Worm (Caenorhabditis elegans) whole organism, young adult: Measurements from ENCODE around the gene D1005.5.

Source experiments
- B0336.3 ChIP-seq: fragments of 200-800 bp; sonication (Bioruptor generic); IDR thresholded peaks from 2 replicates; pipeline ENCODE4 v1.3.6; 2022; ENCODE audit warnings: missing genetic modification characterization, missing compliant biosample characterization
- C06A6.2 ChIP-seq: fragments of 200-800 bp; sonication (Bioruptor generic); conservative IDR thresholded peaks from 2 replicates; pipeline ENCODE4 v1.3.6; 2022; ENCODE audit warnings: missing genetic modification characterization, missing compliant biosample characterization
- D2030.7 ChIP-seq: fragments of 200-800 bp; sonication (Bioruptor generic); IDR thresholded peaks from 2 replicates; pipeline ENCODE4 v1.3.6; 2022; ENCODE audit warnings: missing genetic modification reagents, missing genetic modification characterization, missing compliant biosample characterization
- F22D6.2 ChIP-seq: sonication (generic microtip); optimal IDR thresholded peaks from 2 replicates; lab custom pipeline; 2016; ENCODE audit warnings: mild to moderate bottlenecking, missing genetic modification characterization, missing compliant biosample characterization
- F23B12.7 ChIP-seq: sonication (generic microtip); optimal IDR thresholded peaks from 2 replicates; lab custom pipeline; 2017; ENCODE audit warnings: missing genetic modification characterization, mild to moderate bottlenecking, missing compliant biosample characterization, antibody characterized with exemption, moderate library complexity; ENCODE audit not compliant: insufficient read depth
- K12H6.12 ChIP-seq: fragments of 200-800 bp; sonication (Bioruptor generic); optimal IDR thresholded peaks from 2 replicates; lab custom pipeline; 2018; ENCODE audit warnings: mild to moderate bottlenecking, missing genetic modification characterization, missing compliant biosample characterization
- T07F8.4 ChIP-seq: sonication (generic microtip); optimal IDR thresholded peaks from 2 replicates; lab custom pipeline; 2016; ENCODE audit warnings: mild to moderate bottlenecking, missing genetic modification characterization, moderate library complexity, missing compliant biosample characterization
- Y53F4B.3 ChIP-seq: fragments of 200-800 bp; sonication (Bioruptor generic); IDR thresholded peaks from 2 replicates; pipeline ENCODE4 v1.3.6; 2022; ENCODE audit warnings: missing genetic modification reagents, missing genetic modification characterization, missing compliant biosample characterization
- Y53G8AR.9 ChIP-seq: fragments of 200-800 bp; sonication (Bioruptor generic); conservative IDR thresholded peaks from 2 replicates; pipeline ENCODE4 v1.3.6; 2022; ENCODE audit warnings: missing genetic modification reagents, missing genetic modification characterization, missing compliant biosample characterization
- Y56A3A.18 ChIP-seq: fragments of 200-800 bp; sonication (Bioruptor generic); IDR thresholded peaks from 2 replicates; pipeline ENCODE4 v1.3.6; 2022; ENCODE audit warnings: missing genetic modification reagents, missing genetic modification characterization, missing compliant biosample characterization
- Y67H2A.10 ChIP-seq: fragments of 200-800 bp; sonication (Bioruptor generic); conservative IDR thresholded peaks from 2 replicates; pipeline ENCODE4 v1.3.6; 2022; ENCODE audit warnings: missing genetic modification reagents, missing genetic modification characterization, missing compliant biosample characterization
- Y79H2A.3 ChIP-seq: fragments of 200-800 bp; sonication (Bioruptor generic); conservative IDR thresholded peaks from 2 replicates; pipeline ENCODE4 v1.3.6; 2022; ENCODE audit warnings: missing genetic modification reagents, missing genetic modification characterization, missing compliant biosample characterization
- ZK185.1 ChIP-seq: sonication (generic microtip); optimal IDR thresholded peaks from 2 replicates; lab custom pipeline; 2016; ENCODE audit warnings: mild to moderate bottlenecking, missing genetic modification characterization, missing compliant biosample characterization; ENCODE audit not compliant: poor library complexity, severe bottlenecking
- ama-1 ChIP-seq, 3 experiments: fragments of 150-350 bp in 1 of 3; sonication (generic microtip) in 2 of 3; optimal IDR thresholded peaks; 2 replicates each; lab custom pipeline; 2014 to 2018; ENCODE audit warnings: missing biosample characterization in 2 of 3, missing genetic modification characterization in 2 of 3, missing genetic modification reagents in 2 of 3
- atf-7 ChIP-seq: sonication (generic microtip); optimal IDR thresholded peaks from 2 replicates; lab custom pipeline; 2017; ENCODE audit warnings: mild to moderate bottlenecking, missing genetic modification characterization, missing compliant biosample characterization
- bed-2 ChIP-seq: fragments of 200-800 bp; sonication (Bioruptor generic); IDR thresholded peaks from 2 replicates; pipeline ENCODE4 v1.3.6; 2022; ENCODE audit warnings: missing genetic modification reagents, missing genetic modification characterization, missing compliant biosample characterization
- ccch-3 ChIP-seq: fragments of 200-800 bp; sonication (Bioruptor generic); optimal IDR thresholded peaks from 2 replicates; lab custom pipeline; 2018; ENCODE audit warnings: mild to moderate bottlenecking, missing genetic modification characterization, missing compliant biosample characterization
- cebp-1 ChIP-seq, 2 experiments: fragments of 200-800 bp in 1 of 2; sonication (Bioruptor generic) in 1 of 2; sonication (generic microtip) in 1 of 2; IDR thresholded peaks in 1 of 2; optimal IDR thresholded peaks in 1 of 2; 2 replicates each; pipeline versions ENCODE4 v1.3.6 to Lab custom; 2017 to 2022; ENCODE audit warnings: missing compliant biosample characterization in 2 of 2, missing genetic modification characterization in 2 of 2, mild to moderate bottlenecking in 1 of 2, missing genetic modification reagents in 1 of 2, moderate library complexity in 1 of 2
- ceh-40 ChIP-seq: fragments of 200-800 bp; sonication (Bioruptor generic); IDR thresholded peaks from 2 replicates; pipeline ENCODE4 v1.3.6; 2022; ENCODE audit warnings: missing genetic modification characterization, missing compliant biosample characterization
- ceh-79 ChIP-seq: sonication (generic microtip); optimal IDR thresholded peaks from 2 replicates; lab custom pipeline; 2017; ENCODE audit warnings: mild to moderate bottlenecking, missing genetic modification characterization, missing compliant biosample characterization
- chd-7 ChIP-seq: sonication (generic microtip); optimal IDR thresholded peaks from 2 replicates; lab custom pipeline; 2016; ENCODE audit warnings: mild to moderate bottlenecking, missing genetic modification characterization, moderate library complexity, missing compliant biosample characterization
- dox-1 ChIP-seq: fragments of 200-800 bp; sonication (Bioruptor generic); IDR thresholded peaks from 2 replicates; pipeline ENCODE4 v1.3.6; 2022; ENCODE audit warnings: missing genetic modification reagents, missing genetic modification characterization, missing compliant biosample characterization
- egl-44 ChIP-seq: fragments of 200-800 bp; sonication (Bioruptor generic); IDR thresholded peaks from 2 replicates; pipeline ENCODE4 v1.3.6; 2022; ENCODE audit warnings: missing genetic modification reagents, missing genetic modification characterization, missing compliant biosample characterization
- gei-17 ChIP-seq: fragments of 200-800 bp; sonication (Bioruptor generic); optimal IDR thresholded peaks from 2 replicates; lab custom pipeline; 2018; ENCODE audit warnings: mild to moderate bottlenecking, missing genetic modification characterization, missing compliant biosample characterization
- hlh-12 ChIP-seq: sonication (generic microtip); optimal IDR thresholded peaks from 2 replicates; lab custom pipeline; 2016; ENCODE audit warnings: missing genetic modification characterization, missing compliant biosample characterization
- hlh-26 ChIP-seq: fragments of 200-800 bp; sonication (Bioruptor generic); conservative IDR thresholded peaks from 2 replicates; pipeline ENCODE4 v1.3.6; 2022; ENCODE audit warnings: missing genetic modification reagents, missing genetic modification characterization, missing compliant biosample characterization
- hmg-1.2 ChIP-seq: fragments of 200-800 bp; sonication (Bioruptor generic); IDR thresholded peaks from 2 replicates; pipeline ENCODE4 v1.3.6; 2022; ENCODE audit warnings: missing genetic modification reagents, missing genetic modification characterization, missing compliant biosample characterization
- hsf-1 ChIP-seq: fragments of 200-800 bp; sonication (Bioruptor generic); IDR thresholded peaks from 2 replicates; pipeline ENCODE4 v1.3.6; 2022; ENCODE audit warnings: missing genetic modification reagents, missing genetic modification characterization, missing compliant biosample characterization
- let-607 ChIP-seq, 2 experiments: fragments of 200-800 bp in 1 of 2; sonication (Bioruptor generic) in 1 of 2; sonication (generic microtip) in 1 of 2; optimal IDR thresholded peaks; 2 replicates each; lab custom pipeline; 2016 to 2018; ENCODE audit warnings: mild to moderate bottlenecking in 2 of 2, missing compliant biosample characterization in 2 of 2, missing genetic modification characterization in 2 of 2, moderate library complexity in 2 of 2, missing genotype in 1 of 2
- lin-35 ChIP-seq, 3 experiments: fragments of 150-350 bp in 2 of 3; sonication (generic microtip) in 1 of 3; optimal IDR thresholded peaks; 2 replicates each; lab custom pipeline; 2014 to 2018; ENCODE audit warnings: missing biosample characterization in 3 of 3, missing genetic modification characterization in 3 of 3, missing genetic modification reagents in 3 of 3
- lin-40 ChIP-seq: sonication (generic microtip); optimal IDR thresholded peaks from 2 replicates; lab custom pipeline; 2016; ENCODE audit warnings: missing genetic modification characterization, mild to moderate bottlenecking, missing compliant biosample characterization, missing genotype, missing genetic modification reagents
- lsy-27 ChIP-seq: sonication (generic microtip); optimal IDR thresholded peaks from 2 replicates; lab custom pipeline; 2017; ENCODE audit warnings: missing genetic modification characterization, mild to moderate bottlenecking, missing compliant biosample characterization, antibody characterized with exemption, missing genotype, borderline replicate concordance; ENCODE audit not compliant: insufficient read depth
- madf-10 ChIP-seq: sonication (generic microtip); optimal IDR thresholded peaks from 2 replicates; lab custom pipeline; 2016; ENCODE audit warnings: mild to moderate bottlenecking, missing genetic modification characterization, missing compliant biosample characterization
- madf-8 ChIP-seq: fragments of 200-800 bp; sonication (Bioruptor generic); conservative IDR thresholded peaks from 2 replicates; pipeline ENCODE4 v1.3.6; 2022; ENCODE audit warnings: missing genetic modification reagents, missing genetic modification characterization, missing compliant biosample characterization
- nfyb-1 ChIP-seq: fragments of 200-800 bp; sonication (Bioruptor generic); IDR thresholded peaks from 2 replicates; pipeline ENCODE4 v1.3.6; 2022; ENCODE audit warnings: missing genetic modification reagents, missing genetic modification characterization, missing compliant biosample characterization
- nhr-80 ChIP-seq: sonication (generic microtip); optimal IDR thresholded peaks from 2 replicates; lab custom pipeline; 2016; ENCODE audit warnings: missing genetic modification characterization, missing compliant biosample characterization
- nhr-90 ChIP-seq: sonication (generic microtip); optimal IDR thresholded peaks from 2 replicates; lab custom pipeline; 2016; ENCODE audit warnings: missing genotype, mild to moderate bottlenecking, missing genetic modification characterization, missing compliant biosample characterization
- pha-4 ChIP-seq: fragments of 150-350 bp; sonication (generic microtip); optimal IDR thresholded peaks from 2 replicates; lab custom pipeline; 2014; ENCODE audit warnings: missing biosample characterization, missing genetic modification reagents, missing genetic modification characterization
- sdz-38 ChIP-seq: sonication (generic microtip); optimal IDR thresholded peaks from 2 replicates; lab custom pipeline; 2016; ENCODE audit warnings: missing genotype, missing genetic modification characterization, missing compliant biosample characterization
- snpc-4 ChIP-seq, 5 experiments: fragments of 150-350 bp in 1 of 5; sonication (generic microtip) in 4 of 5; optimal IDR thresholded peaks; 2 replicates each; lab custom pipeline; 2014 to 2018; ENCODE audit warnings: missing genetic modification characterization in 5 of 5, missing biosample characterization in 3 of 5, antibody characterized with exemption in 2 of 5, mild to moderate bottlenecking in 2 of 5, missing compliant biosample characterization in 2 of 5, missing genotype in 2 of 5, moderate library complexity in 2 of 5, missing genetic modification reagents in 1 of 5
- somi-1 ChIP-seq: fragments of 200-800 bp; sonication (Bioruptor generic); optimal IDR thresholded peaks from 2 replicates; lab custom pipeline; 2018; ENCODE audit warnings: mild to moderate bottlenecking, missing genetic modification characterization, missing compliant biosample characterization
- tlf-1 ChIP-seq: fragments of 200-800 bp; sonication (Bioruptor generic); optimal IDR thresholded peaks from 2 replicates; lab custom pipeline; 2018; ENCODE audit warnings: mild to moderate bottlenecking, missing genetic modification characterization, missing compliant biosample characterization
- ztf-26 ChIP-seq: sonication (generic microtip); optimal IDR thresholded peaks from 2 replicates; lab custom pipeline; 2017; ENCODE audit warnings: missing genetic modification characterization, missing compliant biosample characterization
- ztf-28 ChIP-seq: fragments of 200-800 bp; sonication (Bioruptor generic); IDR thresholded peaks from 2 replicates; pipeline ENCODE4 v1.3.6; 2022; ENCODE audit warnings: missing genetic modification reagents, missing genetic modification characterization, missing compliant biosample characterization
- ztf-6 ChIP-seq: fragments of 200-800 bp; sonication (Bioruptor generic); IDR thresholded peaks from 2 replicates; pipeline ENCODE4 v1.3.6; 2022; ENCODE audit warnings: missing genetic modification reagents, missing genetic modification characterization, missing compliant biosample characterization

Gene D1005.5

ce11 chrX:1486135-1486648, 13.4 kb upstream of the D1005.5 start, which contains the start of the genes D1005.10 and dhs-25:
Gene D1005.10, minus strand, starts transcription at chrX:1486185.
Gene dhs-25, plus strand, starts transcription at chrX:1486532.
- no peak for TF ChIP-seq ceh-40 (GFP tag; lab: Robert Waterston, UW)
- 0 out of 2 replicates have a peak, but pooled peaks have one; percentile 40 for TF ChIP-seq C06A6.2
- TF ChIP-seq tlf-1 (GFP tag; lab: Kevin White, UChicago): peak; percentile 55
- peak; percentile 39; the same call in 1 of the 2 replicates for TF ChIP-seq dox-1 (GFP tag; lab: Robert Waterston, UW)
- peak; percentile 100 for TF ChIP-seq atf-7 (tag; lab: Kevin White, UChicago)
- no peak for TF ChIP-seq madf-8 (GFP tag; lab: Robert Waterston, UW)
- no peak for TF ChIP-seq hsf-1 (GFP tag; lab: Robert Waterston, UW)
- no peak for TF ChIP-seq lsy-27
- TF ChIP-seq nhr-80 (tag; lab: Kevin White, UChicago): peak; percentile 65
- peak; percentile 63; the same call in 1 of the 2 replicates for TF ChIP-seq nfyb-1 (GFP tag; lab: Robert Waterston, UW)
- peak; percentile 28 for TF ChIP-seq madf-10 (tag; lab: Kevin White, UChicago)
- TF ChIP-seq ccch-3 (GFP tag; lab: Kevin White, UChicago): no peak
- no peak for TF ChIP-seq hlh-26 (GFP tag; lab: Robert Waterston, UW)
- no peak for TF ChIP-seq cebp-1 (GFP tag; IDR thresholded peaks at IDR 0.05; lab: Robert Waterston, UW)
- peak; percentile 64 for TF ChIP-seq cebp-1 (tag; optimal IDR thresholded peaks at IDR 0.05; lab: Kevin White, UChicago)
- peak; percentile 85 for TF ChIP-seq hmg-1.2 (GFP tag; lab: Robert Waterston, UW)
- peak; percentile 60 for TF ChIP-seq ZK185.1
- TF ChIP-seq let-607 (tag; optimal IDR thresholded peaks at IDR 0.05; lab: Kevin White, UChicago): peak in 1 of 2 experiments; percentile 17
- TF ChIP-seq Y53G8AR.9: 0 out of 2 replicates have a peak, but pooled peaks have one; percentile 43
- no peak for TF ChIP-seq ceh-79 (tag; lab: Kevin White, UChicago)
- peak; percentile 52 for TF ChIP-seq somi-1 (GFP tag; lab: Kevin White, UChicago)
- TF ChIP-seq pha-4 (tag; lab: Kevin White, UChicago): peak; percentile 86
- no peak for TF ChIP-seq Y53F4B.3 (GFP tag; lab: Robert Waterston, UW)
- TF ChIP-seq F23B12.7 (tag; lab: Kevin White, UChicago): no peak
- no peak for TF ChIP-seq ztf-28 (GFP tag; lab: Robert Waterston, UW)
- TF ChIP-seq Y67H2A.10: no peak
- TF ChIP-seq gei-17: peak; percentile 63
- no peak for TF ChIP-seq T07F8.4
- peak; percentile 73 for TF ChIP-seq lin-40
- TF ChIP-seq B0336.3 (GFP tag; lab: Robert Waterston, UW): peak; percentile 58; the same call in 1 of the 2 replicates
- peak; percentile 17 for TF ChIP-seq F22D6.2 (tag; lab: Kevin White, UChicago)
- peak; percentile 32 for TF ChIP-seq ama-1 (optimal IDR thresholded peaks at IDR 0.05; lab: Kevin White, UChicago)
- TF ChIP-seq ama-1 (GFP tag; optimal IDR thresholded peaks at IDR 0.05; lab: Kevin White, UChicago): no peak
- peak; percentile 39 for TF ChIP-seq ztf-26 (tag; lab: Kevin White, UChicago)
- TF ChIP-seq egl-44 (GFP tag; lab: Robert Waterston, UW): no peak
- TF ChIP-seq ztf-6 (GFP tag; lab: Robert Waterston, UW): 0 out of 2 replicates have a peak, but pooled peaks have one; percentile 38
- no peak for TF ChIP-seq snpc-4 (GFP tag; optimal IDR thresholded peaks at IDR 0.05; lab: Kevin White, UChicago)
- peak in 2 of 4 experiments; percentile 16 to 40 for TF ChIP-seq snpc-4 (tag; optimal IDR thresholded peaks at IDR 0.05; lab: Kevin White, UChicago)
- TF ChIP-seq bed-2: no peak
- TF ChIP-seq nhr-90: peak; percentile 13
- peak; percentile 18; the same call in 1 of the 2 replicates for TF ChIP-seq Y56A3A.18 (GFP tag; lab: Robert Waterston, UW)
- no peak for TF ChIP-seq K12H6.12 (tag; lab: Kevin White, UChicago)
- no peak for TF ChIP-seq sdz-38 (tag; lab: Kevin White, UChicago)
- TF ChIP-seq Y79H2A.3: no peak
- no peak for TF ChIP-seq D2030.7
- no peak for TF ChIP-seq hlh-12 (tag; lab: Kevin White, UChicago)
- TF ChIP-seq lin-35 (GFP tag; optimal IDR thresholded peaks at IDR 0.05; lab: Kevin White, UChicago): peak in 1 of 3 experiments; percentile 17
- peak; percentile 47 for TF ChIP-seq chd-7 (tag; lab: Kevin White, UChicago)
